Worm (Caenorhabditis elegans) whole organism, late embryonic: ENCODE data around the gene F29G6.1.

Source experiments
- fax-1 ChIP-seq: sonication (generic microtip); optimal IDR thresholded peaks from 2 replicates; lab custom pipeline; 2016; ENCODE audit warnings: missing genotype, missing genetic modification characterization, missing compliant biosample characterization
- unc-42 ChIP-seq: sonication (generic microtip); optimal IDR thresholded peaks from 2 replicates; lab custom pipeline; 2016; ENCODE audit warnings: missing genotype, missing genetic modification characterization, missing compliant biosample characterization

The F29G6.1 gene

DNA sequence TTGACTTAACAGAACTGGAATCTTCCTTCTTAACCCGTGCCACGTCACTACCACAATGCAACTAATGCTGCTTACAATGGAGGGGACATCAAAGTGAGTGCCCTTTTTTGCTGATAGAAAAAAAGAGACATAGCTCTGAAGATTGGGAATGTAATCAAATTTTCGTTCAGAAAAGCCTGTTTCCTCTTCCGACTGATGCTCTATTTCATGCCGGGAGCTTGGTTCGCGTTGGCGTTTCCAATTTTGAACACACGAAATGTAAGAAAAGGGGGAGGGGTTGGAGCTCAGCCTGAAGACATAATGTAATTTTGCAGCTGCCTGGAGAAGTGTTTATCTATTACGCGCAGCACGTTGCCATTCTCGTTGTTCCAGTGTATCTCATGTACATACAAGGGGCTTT lies 56.1 kb downstream of the F29G6.1 start:
- TF ChIP-seq fax-1 (tag; lab: Kevin White, UChicago): no peak
- TF ChIP-seq unc-42 (tag; lab: Kevin White, UChicago): peak; percentile 94
- TF ChIP-seq, all 69 proteins: peak for 1
